Worm (Caenorhabditis elegans) whole organism, mixed stage, embryonic: ENCODE measurements around the gene gldi-4.

Experiments used
- mep-1 ChIP-seq: fragments of 150-350 bp; optimal IDR thresholded peaks from 2 replicates; lab custom pipeline; 2017; ENCODE audit warnings: missing biosample characterization, missing genetic modification reagents, missing genetic modification characterization, inconsistent platforms
- nhr-2 ChIP-seq: fragments of 150-350 bp; optimal IDR thresholded peaks from 2 replicates; lab custom pipeline; 2014; ENCODE audit warnings: missing biosample characterization, missing genetic modification characterization
- snpc-4 ChIP-seq: fragments of 150-350 bp; optimal IDR thresholded peaks from 2 replicates; lab custom pipeline; 2014; ENCODE audit warnings: missing biosample characterization, missing genetic modification characterization

DNA sequence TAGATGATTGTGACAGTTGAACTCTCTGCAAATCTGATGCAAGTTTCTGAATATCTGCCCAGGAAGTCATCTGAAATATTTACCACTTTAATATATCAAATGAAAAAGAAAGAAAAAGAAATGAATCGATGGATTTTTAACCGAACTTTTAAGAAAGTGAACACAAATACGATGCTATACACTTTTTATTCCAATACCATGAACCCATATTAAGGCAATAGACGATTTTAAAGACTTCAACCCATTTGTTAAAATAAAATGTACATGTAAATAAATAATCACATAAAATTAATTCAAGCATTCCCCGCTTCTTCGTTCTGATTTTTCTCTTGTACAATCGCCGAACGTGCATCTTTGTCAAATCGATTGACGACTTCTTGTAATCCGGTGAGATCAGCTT, 19.4 kb downstream of the gldi-4 start, which contains the start of gene ufl-1:
- TF ChIP-seq snpc-4 (tag; lab: Kevin White, UChicago) (no peak), mep-1 (tag; lab: Kevin White, UChicago) (no peak), nhr-2 (tag; lab: Kevin White, UChicago) (no peak)
